Fruit fly (Drosophila melanogaster): Measurements from ENCODE around the gene CG31832.

- TF ChIP-seq Sin3A (optimal IDR thresholded peaks at IDR 0.05) (no peak), Myc (optimal IDR thresholded peaks at IDR 0.05) (no peak), insv (optimal IDR thresholded peaks at IDR 0.05) (no peak), ttk (optimal IDR thresholded peaks at IDR 0.05) (no peak), h (optimal IDR thresholded peaks at IDR 0.05) (no peak)
Observed at dm6 chr2L:15039309-15039772, 7.8 kb upstream of the CG31832 start.
